Worm (Caenorhabditis elegans) whole organism, L1 larva: ENCODE measurements around the gene D1086.17.
A peak's percentile ranks its signal among the peaks of the same experiment; 100 is the strongest.
"Not testable (repeated sequence)": the region's sequence is repeated elsewhere in the genome, so short reads cannot be mapped to it uniquely, and the experiment has no call there.

Experiments used
- C04F5.9 ChIP-seq: sonication (generic microtip); optimal IDR thresholded peaks from 2 replicates; lab custom pipeline; 2016; ENCODE audit warnings: missing genetic modification characterization, missing compliant biosample characterization
- C16A3.4 ChIP-seq: fragments of 150-350 bp; optimal IDR thresholded peaks from 2 replicates; lab custom pipeline; 2014; ENCODE audit warnings: missing biosample characterization, missing genetic modification characterization
- C34B4.2 ChIP-seq: sonication (generic microtip); optimal IDR thresholded peaks from 2 replicates; lab custom pipeline; 2017; ENCODE audit warnings: mild to moderate bottlenecking, missing genetic modification characterization, missing compliant biosample characterization
- F16B12.6 ChIP-seq: fragments of 150-350 bp; optimal IDR thresholded peaks from 2 replicates; lab custom pipeline; 2014; ENCODE audit warnings: missing biosample characterization, missing genetic modification characterization
- Y116A8C.19 ChIP-seq: sonication (generic microtip); optimal IDR thresholded peaks from 2 replicates; lab custom pipeline; 2016; ENCODE audit warnings: missing compliant biosample characterization, missing genetic modification characterization, borderline replicate concordance
- aly-2 ChIP-seq: fragments of 150-350 bp; optimal IDR thresholded peaks from 2 replicates; lab custom pipeline; 2014; ENCODE audit warnings: missing biosample characterization, missing genetic modification characterization
- ama-1 ChIP-seq: fragments of 150-350 bp; optimal IDR thresholded peaks from 2 replicates; lab custom pipeline; 2014
- ceh-88 ChIP-seq: fragments of 200-800 bp; sonication (Bioruptor generic); IDR thresholded peaks from 2 replicates; pipeline ENCODE4 v1.3.6; 2022; ENCODE audit warnings: missing genetic modification characterization, missing compliant biosample characterization
- dpl-1 ChIP-seq, 3 experiments: fragments of 150-350 bp in 2 of 3; sonication (generic microtip) in 1 of 3; optimal IDR thresholded peaks; 2 replicates each; lab custom pipeline; 2014 to 2017; ENCODE audit warnings: missing biosample characterization in 3 of 3, missing genetic modification characterization in 3 of 3, missing genetic modification reagents in 3 of 3
- dsc-1 ChIP-seq: sonication (generic microtip); optimal IDR thresholded peaks from 2 replicates; lab custom pipeline; 2016; ENCODE audit warnings: mild to moderate bottlenecking, missing genetic modification characterization, missing compliant biosample characterization
- efl-1 ChIP-seq, 4 experiments: fragments of 150-350 bp; optimal IDR thresholded peaks in 3 of 4; peaks in 1 of 4; 1 replicate in 1 of 4; 2 replicates in 3 of 4; lab custom pipeline; 2014; ENCODE audit warnings: missing biosample characterization in 2 of 4, missing genetic modification characterization in 2 of 4, missing genetic modification reagents in 2 of 4
- efl-3 ChIP-seq: fragments of 200-800 bp; sonication (Bioruptor generic); optimal IDR thresholded peaks from 2 replicates; lab custom pipeline; 2018; ENCODE audit warnings: mild to moderate bottlenecking, missing genetic modification characterization, missing compliant biosample characterization
- egl-27 ChIP-seq, 2 experiments: fragments of 150-350 bp in 1 of 2; sonication (generic microtip); optimal IDR thresholded peaks; 3 replicates each; lab custom pipeline; 2017 to 2018; ENCODE audit warnings: missing biosample characterization in 2 of 2, missing genetic modification characterization in 2 of 2, missing genetic modification reagents in 2 of 2
- fkh-4 ChIP-seq: sonication (generic microtip); optimal IDR thresholded peaks from 2 replicates; lab custom pipeline; 2016; ENCODE audit warnings: missing compliant biosample characterization, missing genetic modification characterization, borderline replicate concordance
- fkh-8 ChIP-seq: sonication (generic microtip); optimal IDR thresholded peaks from 2 replicates; lab custom pipeline; 2016; ENCODE audit warnings: mild to moderate bottlenecking, missing genetic modification characterization, missing compliant biosample characterization
- grh-1 ChIP-seq: fragments of 200-800 bp; sonication (Bioruptor generic); IDR thresholded peaks from 2 replicates; pipeline ENCODE4 v1.3.6; 2022; ENCODE audit warnings: missing genetic modification reagents, missing genetic modification characterization, missing compliant biosample characterization
- isw-1 ChIP-seq: fragments of 200-800 bp; sonication (Bioruptor generic); IDR thresholded peaks from 2 replicates; pipeline ENCODE4 v1.3.6; 2022; ENCODE audit warnings: missing genetic modification characterization, missing compliant biosample characterization
- lin-13 ChIP-seq: fragments of 150-350 bp; optimal IDR thresholded peaks from 2 replicates; lab custom pipeline; 2014; ENCODE audit warnings: missing biosample characterization, missing genetic modification reagents, missing genetic modification characterization
- lin-14 ChIP-seq: fragments of 200-800 bp; sonication (Bioruptor generic); optimal IDR thresholded peaks from 2 replicates; lab custom pipeline; 2018; ENCODE audit warnings: mild to moderate bottlenecking, missing genetic modification characterization, moderate library complexity, missing compliant biosample characterization
- lin-35 ChIP-seq, 2 experiments: fragments of 150-350 bp; optimal IDR thresholded peaks; 2 replicates each; lab custom pipeline; 2014; ENCODE audit warnings: missing biosample characterization in 2 of 2, missing genetic modification characterization in 2 of 2, missing genetic modification reagents in 2 of 2
- lin-39 ChIP-seq: fragments of 150-350 bp; optimal IDR thresholded peaks from 2 replicates; lab custom pipeline; 2014; ENCODE audit warnings: missing biosample characterization, missing genetic modification reagents, missing genetic modification characterization
- lir-3 ChIP-seq: sonication (generic microtip); optimal IDR thresholded peaks from 2 replicates; lab custom pipeline; 2016; ENCODE audit warnings: mild to moderate bottlenecking, missing genetic modification characterization, moderate library complexity, missing compliant biosample characterization; ENCODE audit not compliant: poor library complexity
- mab-9 ChIP-seq: fragments of 200-800 bp; sonication (Bioruptor generic); IDR thresholded peaks from 2 replicates; pipeline ENCODE4 v1.3.6; 2022; ENCODE audit warnings: missing genetic modification reagents, missing genetic modification characterization, missing compliant biosample characterization
- mep-1 ChIP-seq: fragments of 150-350 bp; optimal IDR thresholded peaks from 2 replicates; lab custom pipeline; 2014; ENCODE audit warnings: missing biosample characterization, missing genetic modification characterization
- nhr-19 ChIP-seq: fragments of 200-800 bp; sonication (Bioruptor generic); conservative IDR thresholded peaks from 2 replicates; pipeline ENCODE4 v1.3.6; 2022; ENCODE audit warnings: missing genetic modification characterization, missing compliant biosample characterization
- nhr-20 ChIP-seq: sonication (generic microtip); optimal IDR thresholded peaks from 2 replicates; lab custom pipeline; 2016; ENCODE audit warnings: mild to moderate bottlenecking, missing genetic modification characterization, missing compliant biosample characterization
- nhr-47 ChIP-seq: sonication (generic microtip); optimal IDR thresholded peaks from 2 replicates; lab custom pipeline; 2016; ENCODE audit warnings: mild to moderate bottlenecking, missing genetic modification characterization, moderate library complexity, missing compliant biosample characterization
- nhr-71 ChIP-seq: sonication (generic microtip); optimal IDR thresholded peaks from 2 replicates; lab custom pipeline; 2016; ENCODE audit warnings: mild to moderate bottlenecking, missing genetic modification characterization, moderate library complexity, missing compliant biosample characterization
- nhr-77 ChIP-seq: fragments of 150-350 bp; optimal IDR thresholded peaks from 2 replicates; lab custom pipeline; 2014; ENCODE audit warnings: missing biosample characterization, missing genetic modification characterization
- nhr-85 ChIP-seq: sonication (generic microtip); peaks from one replicate; lab custom pipeline; 2016; ENCODE audit warnings: missing genetic modification characterization, inconsistent platforms, missing compliant biosample characterization
- nhr-90 ChIP-seq: sonication (generic microtip); optimal IDR thresholded peaks from 2 replicates; lab custom pipeline; 2016; ENCODE audit warnings: mild to moderate bottlenecking, missing genetic modification characterization, missing compliant biosample characterization; ENCODE audit not compliant: poor library complexity
- pax-3 ChIP-seq: fragments of 200-800 bp; sonication (Bioruptor generic); optimal IDR thresholded peaks from 2 replicates; lab custom pipeline; 2018; ENCODE audit warnings: mild to moderate bottlenecking, missing genetic modification characterization, moderate library complexity, missing compliant biosample characterization
- rnt-1 ChIP-seq: sonication (generic microtip); optimal IDR thresholded peaks from 2 replicates; lab custom pipeline; 2016; ENCODE audit warnings: mild to moderate bottlenecking, missing genetic modification characterization, moderate library complexity, missing compliant biosample characterization
- skn-1 ChIP-seq: fragments of 150-350 bp; optimal IDR thresholded peaks from 2 replicates; lab custom pipeline; 2014; ENCODE audit warnings: missing biosample characterization, missing genetic modification characterization
- snu-23 ChIP-seq: sonication (generic microtip); optimal IDR thresholded peaks from 2 replicates; lab custom pipeline; 2016; ENCODE audit warnings: missing genetic modification characterization, missing compliant biosample characterization
- sup-37 ChIP-seq: fragments of 200-800 bp; sonication (Bioruptor generic); optimal IDR thresholded peaks from 2 replicates; lab custom pipeline; 2018; ENCODE audit warnings: mild to moderate bottlenecking, missing genetic modification characterization, missing compliant biosample characterization
- swsn-7 ChIP-seq: sonication (generic microtip); optimal IDR thresholded peaks from 2 replicates; lab custom pipeline; 2016; ENCODE audit warnings: missing genetic modification characterization, missing compliant biosample characterization
- tbx-2 ChIP-seq: sonication (generic microtip); optimal IDR thresholded peaks from 2 replicates; lab custom pipeline; 2016; ENCODE audit warnings: missing genetic modification characterization, missing compliant biosample characterization
- unc-86 ChIP-seq: sonication (generic microtip); optimal IDR thresholded peaks from 2 replicates; lab custom pipeline; 2016; ENCODE audit warnings: missing genetic modification characterization, missing compliant biosample characterization
- unc-98 ChIP-seq: fragments of 200-800 bp; sonication (Bioruptor generic); IDR thresholded peaks from 2 replicates; pipeline ENCODE4 v1.3.6; 2022; ENCODE audit warnings: missing genetic modification characterization, missing compliant biosample characterization
- vab-15 ChIP-seq: sonication (generic microtip); optimal IDR thresholded peaks from 2 replicates; lab custom pipeline; 2017; ENCODE audit warnings: missing genotype, mild to moderate bottlenecking, missing genetic modification characterization, missing compliant biosample characterization
- xbp-1 ChIP-seq: sonication (generic microtip); optimal IDR thresholded peaks from 2 replicates; lab custom pipeline; 2016; ENCODE audit warnings: missing genetic modification characterization, missing compliant biosample characterization
- ztf-11 ChIP-seq, 2 experiments: sonication (generic microtip); optimal IDR thresholded peaks; 2 replicates each; lab custom pipeline; 2016 to 2017; ENCODE audit warnings: missing genetic modification characterization in 2 of 2, missing biosample characterization in 1 of 2, missing compliant biosample characterization in 1 of 2
- ztf-4 ChIP-seq: fragments of 150-350 bp; optimal IDR thresholded peaks from 2 replicates; lab custom pipeline; 2014; ENCODE audit warnings: missing biosample characterization, missing genetic modification characterization

Gene D1086.17

DNA sequence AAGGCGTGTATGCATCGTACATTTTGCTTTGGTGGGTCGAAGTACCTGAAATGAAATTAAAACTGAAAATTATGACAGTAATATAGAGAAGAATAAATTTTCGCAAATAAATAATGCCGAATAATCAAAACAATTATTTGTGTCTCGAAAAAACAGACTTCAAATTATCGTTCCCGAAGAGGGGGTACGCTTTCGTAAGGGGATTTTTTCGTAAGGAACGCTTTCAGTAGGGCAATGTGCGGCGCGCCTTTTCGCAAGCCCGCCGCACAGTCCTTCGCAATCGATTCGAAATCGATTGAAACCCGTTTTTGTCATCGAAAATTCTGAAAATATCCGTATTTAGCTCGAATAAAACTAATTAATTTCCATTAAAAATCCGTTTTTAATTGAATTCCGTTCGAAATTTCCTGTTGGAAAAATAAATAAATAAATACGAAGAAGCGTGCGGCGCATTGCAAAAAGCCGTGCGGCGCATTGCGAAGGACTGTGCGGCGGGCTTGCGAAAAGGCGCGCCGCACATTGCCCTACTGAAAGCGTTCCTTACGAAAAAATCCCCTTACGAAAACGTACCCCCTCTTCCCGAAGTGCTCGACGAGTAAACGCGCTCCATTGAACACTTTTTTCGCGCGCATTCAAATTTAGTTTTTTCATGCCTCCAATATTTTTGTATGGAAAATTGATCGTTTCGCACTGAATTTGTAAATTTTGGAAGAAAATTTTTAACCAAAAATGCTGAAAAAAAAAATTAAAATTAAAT lies 29.2 kb upstream of the D1086.17 start, which contains the start of gene vps-39:
Gene vps-39, minus strand, starts transcription at position 51 of the 757 bp plus-strand sequence.
- TF ChIP-seq grh-1 (GFP tag; lab: Robert Waterston, UW) (peak; percentile 96), ztf-11 (tag; optimal IDR thresholded peaks at IDR 0.05; lab: Kevin White, UChicago) (peak in 1 of 2 experiments; percentile 3), rnt-1 (tag; lab: Kevin White, UChicago) (peak; percentile 73), swsn-7 (tag; lab: Kevin White, UChicago) (peak; percentile 44), unc-98 (GFP tag; lab: Robert Waterston, UW) (peak; percentile 68), nhr-85 (tag; lab: Kevin White, UChicago) (peak; percentile 79), mab-9 (GFP tag; lab: Robert Waterston, UW) (peak; percentile 91), tbx-2 (tag; lab: Kevin White, UChicago) (peak; percentile 35), isw-1 (peak; percentile 96), snu-23 (GFP tag; lab: Kevin White, UChicago) (peak; percentile 31), pax-3 (tag; lab: Kevin White, UChicago) (peak; percentile 65), efl-1 (optimal IDR thresholded peaks at IDR 0.05; lab: Kevin White, UChicago) (peak; percentile 31 to 62), efl-1 (GFP tag; optimal IDR thresholded peaks at IDR 0.05 in 1 of 2; lab: Kevin White, UChicago) (peak; percentile 58 to 96), fkh-8 (tag; lab: Kevin White, UChicago) (peak; percentile 16), nhr-47 (peak; percentile 71), unc-86 (tag; lab: Kevin White, UChicago) (peak; percentile 15), nhr-90 (peak; percentile 29), dsc-1 (tag; lab: Kevin White, UChicago) (peak; percentile 31), xbp-1 (tag; lab: Kevin White, UChicago) (peak; percentile 31), nhr-71 (tag; lab: Kevin White, UChicago) (peak; percentile 72), ceh-88 (peak; percentile 95), lin-35 (GFP tag; optimal IDR thresholded peaks at IDR 0.05; lab: Kevin White, UChicago) (peak in 1 of 2 experiments; percentile 48), dpl-1 (GFP tag; optimal IDR thresholded peaks at IDR 0.05; lab: Kevin White, UChicago) (peak; percentile 38 to 58 (median 39)), lir-3 (peak; percentile 39), lin-14 (GFP tag; lab: Kevin White, UChicago) (peak; percentile 67), nhr-20 (peak; percentile 37), nhr-19 (peak; percentile 97)

DNA sequence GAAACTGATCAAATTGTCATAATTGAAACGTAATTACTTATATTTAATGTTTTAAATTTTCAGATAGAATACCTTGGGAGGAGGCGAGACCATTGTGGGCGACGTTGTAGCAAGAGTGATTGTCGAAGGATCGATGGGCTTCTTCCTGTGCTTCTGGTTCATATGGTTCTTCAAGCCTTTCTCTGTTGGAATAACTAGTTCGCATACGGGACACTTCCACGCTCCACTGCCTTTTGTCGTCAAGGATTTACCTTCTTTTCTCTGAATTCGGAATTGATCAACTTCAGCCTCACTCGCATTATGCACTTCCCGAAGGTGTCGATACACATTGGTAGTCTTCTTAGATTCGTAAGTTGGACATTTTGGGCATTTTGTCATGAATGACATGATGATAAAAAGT lies 18.4 kb upstream of the D1086.17 start, which contains the start of gene F58D12.1:
Gene F58D12.1, plus strand, starts transcription at position 301 of the 400 bp plus-strand sequence.
- not testable (repeated sequence) for TF ChIP-seq nhr-77 (tag; lab: Kevin White, UChicago); isw-1; nhr-71 (tag; lab: Kevin White, UChicago)

DNA sequence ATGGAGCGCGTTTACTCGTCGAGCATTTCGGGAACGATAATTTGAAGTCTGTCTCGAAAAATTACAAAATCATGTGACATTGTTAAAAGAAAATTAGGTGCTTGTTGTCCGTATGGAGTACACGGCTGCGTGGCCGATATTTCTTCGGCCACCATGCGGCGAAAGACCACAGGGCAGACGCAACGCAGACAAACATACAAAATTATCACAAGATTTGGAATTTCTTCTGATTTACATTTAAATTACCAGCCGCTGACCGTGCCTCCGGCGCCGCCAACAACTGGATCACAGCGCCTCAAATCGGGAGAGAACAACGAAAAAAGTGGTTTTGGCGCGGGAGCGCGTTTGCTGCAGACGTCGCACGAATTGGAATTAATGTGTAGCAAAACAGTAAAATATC lies 12.6 kb upstream of the D1086.17 start:
- TF ChIP-seq nhr-47 (peak; percentile 99), C34B4.2 (tag; lab: Kevin White, UChicago) (peak; percentile 92), nhr-20 (peak; percentile 99), sup-37 (GFP tag; lab: Kevin White, UChicago) (peak; percentile 94), fkh-4 (tag; lab: Kevin White, UChicago) (peak; percentile 100), lir-3 (peak; percentile 99), pax-3 (tag; lab: Kevin White, UChicago) (peak; percentile 100), snu-23 (GFP tag; lab: Kevin White, UChicago) (peak; percentile 98), nhr-71 (tag; lab: Kevin White, UChicago) (peak; percentile 99), ama-1 (lab: Kevin White, UChicago) (peak; percentile 2), nhr-90 (peak; percentile 100), dsc-1 (tag; lab: Kevin White, UChicago) (peak; percentile 99), lin-39 (peak; percentile 93), unc-98 (GFP tag; lab: Robert Waterston, UW) (peak; percentile 100), C16A3.4 (tag; lab: Kevin White, UChicago) (peak; percentile 82), egl-27 (tag; optimal IDR thresholded peaks at IDR 0.05; lab: Kevin White, UChicago) (peak in 1 of 2 experiments; percentile 4), vab-15 (tag; lab: Kevin White, UChicago) (peak; percentile 88), Y116A8C.19 (tag; lab: Kevin White, UChicago) (peak; percentile 98), tbx-2 (tag; lab: Kevin White, UChicago) (peak; percentile 99), rnt-1 (tag; lab: Kevin White, UChicago) (peak; percentile 100), nhr-85 (tag; lab: Kevin White, UChicago) (peak; percentile 100), aly-2 (tag; lab: Kevin White, UChicago) (peak; percentile 31), mep-1 (tag; lab: Kevin White, UChicago) (peak; percentile 83), efl-3 (GFP tag; lab: Kevin White, UChicago) (peak; percentile 94), skn-1 (tag; lab: Kevin White, UChicago) (peak; percentile 62), F16B12.6 (peak; percentile 19), nhr-77 (tag; lab: Kevin White, UChicago) (peak; percentile 82), lin-13 (GFP tag; lab: Kevin White, UChicago) (peak; percentile 92), ztf-4 (tag; lab: Kevin White, UChicago) (peak; percentile 95), C04F5.9 (tag; lab: Kevin White, UChicago) (peak; percentile 96)
